Fruit fly (Drosophila melanogaster): ENCODE data around the gene CG9360.

CG9360 gene

dm6 chrX:11715937-11716730, 48.3 kb downstream of the CG9360 start:
- peak; percentile 37 for TF ChIP-seq fkh (GFP tag; optimal IDR thresholded peaks at IDR 0.05)
- peak; percentile 75 for TF ChIP-seq CG6854 (GFP tag; optimal IDR thresholded peaks at IDR 0.05)
- peak; percentile 84 for TF ChIP-seq CG9139 (GFP tag; optimal IDR thresholded peaks at IDR 0.05)
- TF ChIP-seq cyc (GFP tag; optimal IDR thresholded peaks at IDR 0.05) = peak; percentile 90
- TF ChIP-seq CG8632 (GFP tag; optimal IDR thresholded peaks at IDR 0.05) = peak; percentile 91
- TF ChIP-seq CG16779 (tag; optimal IDR thresholded peaks at IDR 0.05) = peak; percentile 81
- peak; percentile 74 for TF ChIP-seq salr (GFP tag; optimal IDR thresholded peaks at IDR 0.05)
- peak; percentile 93 for TF ChIP-seq CG6163 (GFP tag; IDR thresholded peaks at IDR 0.05)
- peak; percentile 83 for TF ChIP-seq CG4318 (GFP tag; optimal IDR thresholded peaks at IDR 0.05)
- TF ChIP-seq CG32006 (GFP tag; optimal IDR thresholded peaks at IDR 0.05) = peak; percentile 94
- peak; percentile 86 for TF ChIP-seq spab (GFP tag; optimal IDR thresholded peaks at IDR 0.05)
- TF ChIP-seq Smox (GFP tag; optimal IDR thresholded peaks at IDR 0.05) = peak; percentile 89
- peak; percentile 92 for TF ChIP-seq CG3032 (tag; optimal IDR thresholded peaks at IDR 0.05)
- peak; percentile 86 for TF ChIP-seq Ets21C (GFP tag; optimal IDR thresholded peaks at IDR 0.05)
- peak; percentile 99 for TF ChIP-seq Eip78C (GFP tag)
- peak; percentile 94 for TF ChIP-seq CG10669 (GFP tag; optimal IDR thresholded peaks at IDR 0.05)
- peak; percentile 81 for TF ChIP-seq Gug (GFP tag; IDR thresholded peaks at IDR 0.05)
- peak; percentile 91 for TF ChIP-seq CG6808 (GFP tag; optimal IDR thresholded peaks at IDR 0.05)
- TF ChIP-seq svp (GFP tag) = peak; percentile 95
- TF ChIP-seq Sox14 (GFP tag; optimal IDR thresholded peaks at IDR 0.05) = peak; percentile 93
- peak; percentile 77 for TF ChIP-seq Eip93F (GFP tag; optimal IDR thresholded peaks at IDR 0.05)
- TF ChIP-seq Hr4 (GFP tag; optimal IDR thresholded peaks at IDR 0.05) = peak; percentile 87
- TF ChIP-seq OdsH (GFP tag; optimal IDR thresholded peaks at IDR 0.05) = peak; percentile 92
- peak; percentile 80 for TF ChIP-seq CG1621 (tag; optimal IDR thresholded peaks at IDR 0.05)
- peak; percentile 93 for TF ChIP-seq CG8119 (GFP tag; IDR thresholded peaks at IDR 0.05)
- TF ChIP-seq CG6792 (GFP tag; optimal IDR thresholded peaks at IDR 0.05) = peak; percentile 85
- peak; percentile 89 for TF ChIP-seq pdm3 (GFP tag; optimal IDR thresholded peaks at IDR 0.05)
- TF ChIP-seq CG31627 (GFP tag; optimal IDR thresholded peaks at IDR 0.05) = peak; percentile 88
- peak; percentile 88 to 95 for TF ChIP-seq ss (GFP tag; optimal IDR thresholded peaks at IDR 0.05)
- peak; percentile 81 for TF ChIP-seq CG8319 (GFP tag; optimal IDR thresholded peaks at IDR 0.05)
- TF ChIP-seq CG6276 (GFP tag; optimal IDR thresholded peaks at IDR 0.05) = peak; percentile 93
- peak; percentile 85 for TF ChIP-seq CG11902 (GFP tag; optimal IDR thresholded peaks at IDR 0.05)
- TF ChIP-seq Lpt (GFP tag; optimal IDR thresholded peaks at IDR 0.05) = peak; percentile 87
- peak; percentile 77 for TF ChIP-seq eg (GFP tag; IDR thresholded peaks at IDR 0.05)
- TF ChIP-seq CG11762 (GFP tag; optimal IDR thresholded peaks at IDR 0.05; ENCODE audit: insufficient read depth) = peak; percentile 82
- TF ChIP-seq Blimp-1 (GFP tag; optimal IDR thresholded peaks at IDR 0.05) = peak; percentile 75
- no peak for TF ChIP-seq Hr38 (GFP tag; optimal IDR thresholded peaks at IDR 0.05)
- TF ChIP-seq CG7368 (GFP tag; optimal IDR thresholded peaks at IDR 0.05) = peak; percentile 73
- peak; percentile 92 for TF ChIP-seq CG34406 (GFP tag; optimal IDR thresholded peaks at IDR 0.05)
- TF ChIP-seq CG10631 (GFP tag; optimal IDR thresholded peaks at IDR 0.05) = peak; percentile 87
- TF ChIP-seq Eip75B (GFP tag; optimal IDR thresholded peaks at IDR 0.05) = peak; percentile 89
- peak; percentile 92 for TF ChIP-seq Sox102F (GFP tag; optimal IDR thresholded peaks at IDR 0.05)
- TF ChIP-seq Met (GFP tag; optimal IDR thresholded peaks at IDR 0.05) = peak; percentile 91
- TF ChIP-seq dac (GFP tag; optimal IDR thresholded peaks at IDR 0.05) = peak; percentile 73
- TF ChIP-seq CG11294 (GFP tag; IDR thresholded peaks at IDR 0.05) = peak; percentile 67
- peak; percentile 88 for TF ChIP-seq dsx (GFP tag; optimal IDR thresholded peaks at IDR 0.05; ENCODE audit: poor library complexity, severe bottlenecking)
- peak; percentile 91 for TF ChIP-seq CG15336 (GFP tag; IDR thresholded peaks at IDR 0.05)
- TF ChIP-seq vri (GFP tag; optimal IDR thresholded peaks at IDR 0.05) = peak; percentile 76
- peak; percentile 84 for TF ChIP-seq Sox15 (GFP tag; optimal IDR thresholded peaks at IDR 0.05)
- TF ChIP-seq esn (GFP tag; optimal IDR thresholded peaks at IDR 0.05) = peak; percentile 93
